Fruit fly (Drosophila melanogaster) whole organism, embryonic: ENCODE data around the gene Vps29.

Source experiments
- Antp ChIP-seq: fragments of 200-800 bp; sonication (Bioruptor generic); optimal IDR thresholded peaks from 3 replicates; lab custom pipeline; 2016; ENCODE audit warnings: missing biosample characterization, missing genetic modification characterization
- CG10431 ChIP-seq: fragments of 200-800 bp; sonication (Bioruptor generic); optimal IDR thresholded peaks from 3 replicates; lab custom pipeline; 2018; ENCODE audit warnings: missing biosample characterization, mild to moderate bottlenecking, missing genetic modification characterization
- CG16779 ChIP-seq: fragments of 200-800 bp; sonication (Bioruptor generic); IDR thresholded peaks from 2 replicates; pipeline ENCODE4 v1.3.6; 2022; ENCODE audit warnings: missing biosample characterization, missing genetic modification characterization
- CG17186 ChIP-seq: fragments of 200-800 bp; sonication (Bioruptor generic); optimal IDR thresholded peaks from 3 replicates; lab custom pipeline; 2017; ENCODE audit warnings: missing biosample characterization, missing genetic modification reagents, missing genetic modification characterization
- CG17829 ChIP-seq: fragments of 200-800 bp; optimal IDR thresholded peaks from 2 replicates; lab custom pipeline; 2019; ENCODE audit warnings: missing biosample characterization, mild to moderate bottlenecking, missing genetic modification characterization, moderate library complexity
- CG2712 ChIP-seq: fragments of 200-800 bp; optimal IDR thresholded peaks from 3 replicates; lab custom pipeline; 2019; ENCODE audit warnings: missing biosample characterization, mild to moderate bottlenecking, missing genetic modification characterization, moderate library complexity
- CG32767 ChIP-seq: fragments of 200-800 bp; sonication (Bioruptor generic); IDR thresholded peaks from 2 replicates; pipeline ENCODE4 v1.3.6; 2022; ENCODE audit warnings: missing biosample characterization, missing genetic modification characterization
- CG3838 ChIP-seq: fragments of 200-800 bp; sonication (Bioruptor generic); optimal IDR thresholded peaks from 3 replicates; lab custom pipeline; 2016; ENCODE audit warnings: missing biosample characterization, missing genetic modification characterization
- CG3995 ChIP-seq: fragments of 200-800 bp; sonication (Bioruptor generic); optimal IDR thresholded peaks from 3 replicates; lab custom pipeline; 2016; ENCODE audit warnings: missing biosample characterization, missing genetic modification characterization
- CG4328 ChIP-seq: fragments of 200-800 bp; sonication (Bioruptor generic); optimal IDR thresholded peaks from 3 replicates; lab custom pipeline; 2017; ENCODE audit warnings: missing biosample characterization, missing genetic modification reagents, missing genetic modification characterization
- CG4617 ChIP-seq: fragments of 200-800 bp; sonication (Bioruptor generic); optimal IDR thresholded peaks from 3 replicates; lab custom pipeline; 2016; ENCODE audit warnings: missing biosample characterization, missing genetic modification characterization, borderline replicate concordance
- CG5245 ChIP-seq: fragments of 200-800 bp; sonication (Bioruptor generic); optimal IDR thresholded peaks from 3 replicates; lab custom pipeline; 2016; ENCODE audit warnings: missing biosample characterization, missing genetic modification characterization
- CG7372 ChIP-seq: fragments of 200-800 bp; sonication (Bioruptor generic); IDR thresholded peaks from 2 replicates; pipeline ENCODE4 v1.3.6; 2022; ENCODE audit warnings: missing biosample characterization, missing genetic modification characterization
- CG7786 ChIP-seq: fragments of 200-800 bp; sonication (Bioruptor generic); optimal IDR thresholded peaks from 2 replicates; lab custom pipeline; 2016; ENCODE audit warnings: missing biosample characterization, missing genetic modification characterization
- CG7928 ChIP-seq: fragments of 200-800 bp; sonication (Bioruptor generic); optimal IDR thresholded peaks from 2 replicates; lab custom pipeline; 2017; ENCODE audit warnings: missing biosample characterization, mild to moderate bottlenecking, missing genetic modification characterization
- CG9215 ChIP-seq: fragments of 200-800 bp; sonication (Bioruptor generic); IDR thresholded peaks from 2 replicates; pipeline ENCODE4 v1.3.6; 2022; ENCODE audit warnings: missing biosample characterization, missing genetic modification characterization
- Camta ChIP-seq: fragments of 200-800 bp; sonication (Bioruptor generic); optimal IDR thresholded peaks from 2 replicates; lab custom pipeline; 2016; ENCODE audit warnings: missing biosample characterization, missing genetic modification characterization
- Dip2 ChIP-seq: fragments of 200-800 bp; sonication (Bioruptor generic); IDR thresholded peaks from 2 replicates; pipeline ENCODE4 v1.3.6; 2022; ENCODE audit warnings: missing biosample characterization, missing genetic modification characterization
- Dref ChIP-seq: fragments of 200-800 bp; sonication (Bioruptor generic); IDR thresholded peaks from 2 replicates; pipeline ENCODE4 v1.3.6; 2022; ENCODE audit warnings: missing biosample characterization, missing genetic modification characterization
- Drgx ChIP-seq: fragments of 200-800 bp; sonication (Bioruptor generic); IDR thresholded peaks from 2 replicates; pipeline ENCODE4 v1.3.6; 2022; ENCODE audit warnings: missing biosample characterization, missing genetic modification characterization
- E2f1 ChIP-seq: fragments of 200-800 bp; sonication (Bioruptor generic); IDR thresholded peaks from 2 replicates; pipeline ENCODE4 v1.3.6; 2022; ENCODE audit warnings: missing biosample characterization, missing genetic modification characterization
- Med ChIP-seq: fragments of 200-800 bp; sonication (Bioruptor generic); peaks from one replicate; lab custom pipeline; 2016; ENCODE audit warnings: missing biosample characterization, missing genetic modification characterization, mild to moderate bottlenecking, inconsistent platforms, moderate library complexity
- Nf-YB ChIP-seq: fragments of 200-800 bp; sonication (Bioruptor generic); optimal IDR thresholded peaks from 3 replicates; lab custom pipeline; 2019; ENCODE audit warnings: missing biosample characterization, mild to moderate bottlenecking, missing genetic modification characterization, moderate library complexity
- Nf-YC ChIP-seq: fragments of 200-800 bp; optimal IDR thresholded peaks from 3 replicates; lab custom pipeline; 2019; ENCODE audit warnings: missing biosample characterization, mild to moderate bottlenecking, missing genetic modification characterization, moderate library complexity
- Pdp1 ChIP-seq, 2 experiments: fragments of 200-800 bp; sonication (Bioruptor generic); optimal IDR thresholded peaks; 3 replicates each; lab custom pipeline; 2016; ENCODE audit warnings: missing biosample characterization in 2 of 2, missing genetic modification characterization in 2 of 2, mild to moderate bottlenecking in 1 of 2, moderate library complexity in 1 of 2
- Rfx ChIP-seq: fragments of 200-800 bp; sonication (Bioruptor generic); IDR thresholded peaks from 2 replicates; pipeline ENCODE4 v1.3.6; 2022; ENCODE audit warnings: missing biosample characterization, missing genetic modification characterization
- Side ChIP-seq: fragments of 200-800 bp; sonication (Bioruptor generic); optimal IDR thresholded peaks from 2 replicates; lab custom pipeline; 2016; ENCODE audit warnings: missing biosample characterization, missing genetic modification characterization
- ab ChIP-seq: fragments of 200-800 bp; sonication (Bioruptor generic); optimal IDR thresholded peaks from 2 replicates; lab custom pipeline; 2016; ENCODE audit warnings: missing biosample characterization, missing genetic modification characterization
- al ChIP-seq: fragments of 200-800 bp; sonication (Bioruptor generic); IDR thresholded peaks from 2 replicates; pipeline ENCODE4 v1.3.6; 2022; ENCODE audit warnings: missing biosample characterization, missing genetic modification characterization
- ap ChIP-seq: fragments of 200-800 bp; sonication (Bioruptor generic); IDR thresholded peaks from 2 replicates; pipeline ENCODE4 v1.3.6; 2022; ENCODE audit warnings: missing biosample characterization, missing genetic modification characterization
- bcd ChIP-seq: fragments of 200-800 bp; sonication (Bioruptor generic); optimal IDR thresholded peaks from 2 replicates; lab custom pipeline; 2017; ENCODE audit warnings: missing biosample characterization, mild to moderate bottlenecking, missing genetic modification characterization
- btn ChIP-seq: fragments of 200-800 bp; sonication (Bioruptor generic); optimal IDR thresholded peaks from 2 replicates; lab custom pipeline; 2016; ENCODE audit warnings: missing biosample characterization, missing genetic modification characterization
- chinmo ChIP-seq: fragments of 200-800 bp; sonication (Bioruptor generic); IDR thresholded peaks from 4 replicates; pipeline ENCODE4 v1.3.6; 2022; ENCODE audit warnings: missing biosample characterization, missing genetic modification characterization; ENCODE audit not compliant: partially characterized antibody
- chn ChIP-seq: fragments of 200-800 bp; sonication (Bioruptor generic); optimal IDR thresholded peaks from 2 replicates; lab custom pipeline; 2016; ENCODE audit warnings: missing biosample characterization, missing genetic modification characterization
- crp ChIP-seq, 2 experiments: fragments of 200-800 bp; sonication (Bioruptor generic); optimal IDR thresholded peaks; 2 replicates in 1 of 2; 3 replicates in 1 of 2; lab custom pipeline; 2017; ENCODE audit warnings: missing biosample characterization in 2 of 2, missing genetic modification characterization in 2 of 2, mild to moderate bottlenecking in 1 of 2, moderate library complexity in 1 of 2
- da ChIP-seq: fragments of 200-800 bp; sonication (Bioruptor generic); optimal IDR thresholded peaks from 2 replicates; lab custom pipeline; 2016; ENCODE audit warnings: missing biosample characterization, missing genetic modification characterization
- dm ChIP-seq: fragments of 200-800 bp; sonication (Bioruptor generic); optimal IDR thresholded peaks from 3 replicates; lab custom pipeline; 2016; ENCODE audit warnings: missing biosample characterization, missing genetic modification characterization
- gfzf ChIP-seq: fragments of 200-800 bp; sonication (Bioruptor generic); optimal IDR thresholded peaks from 2 replicates; lab custom pipeline; 2016; ENCODE audit warnings: missing biosample characterization, mild to moderate bottlenecking, missing genetic modification characterization, moderate library complexity
- gsb ChIP-seq: fragments of 200-800 bp; sonication (Bioruptor generic); IDR thresholded peaks from 2 replicates; pipeline ENCODE4 v1.3.6; 2022; ENCODE audit warnings: missing biosample characterization, missing genetic modification characterization
- her ChIP-seq: fragments of 200-800 bp; sonication (Bioruptor generic); optimal IDR thresholded peaks from 2 replicates; lab custom pipeline; 2016; ENCODE audit warnings: missing biosample characterization, missing genetic modification characterization
- ind ChIP-seq: fragments of 200-800 bp; sonication (Bioruptor generic); optimal IDR thresholded peaks from 3 replicates; lab custom pipeline; 2016; ENCODE audit warnings: missing biosample characterization, missing genetic modification characterization
- kay ChIP-seq: fragments of 200-800 bp; sonication (Bioruptor generic); optimal IDR thresholded peaks from 2 replicates; lab custom pipeline; 2016; ENCODE audit warnings: missing biosample characterization, missing genetic modification characterization
- lilli ChIP-seq: fragments of 200-800 bp; sonication (Bioruptor generic); optimal IDR thresholded peaks from 3 replicates; lab custom pipeline; 2016; ENCODE audit warnings: missing biosample characterization, missing genetic modification characterization
- nau ChIP-seq: fragments of 200-800 bp; sonication (Bioruptor generic); optimal IDR thresholded peaks from 3 replicates; lab custom pipeline; 2017; ENCODE audit warnings: missing biosample characterization, mild to moderate bottlenecking, missing genetic modification characterization, missing genetic modification reagents
- peb ChIP-seq: fragments of 200-800 bp; sonication (Bioruptor generic); IDR thresholded peaks from 2 replicates; pipeline ENCODE4 v1.3.6; 2022; ENCODE audit warnings: missing biosample characterization, missing genetic modification characterization
- pum ChIP-seq: fragments of 200-800 bp; sonication (Bioruptor generic); optimal IDR thresholded peaks from 2 replicates; lab custom pipeline; 2016; ENCODE audit warnings: missing biosample characterization, missing genetic modification characterization
- ranshi ChIP-seq: fragments of 200-800 bp; sonication (Bioruptor generic); IDR thresholded peaks from 2 replicates; pipeline ENCODE4 v1.3.6; 2022; ENCODE audit warnings: missing biosample characterization, missing genetic modification characterization
- repo ChIP-seq: fragments of 200-800 bp; sonication (Bioruptor generic); optimal IDR thresholded peaks from 2 replicates; lab custom pipeline; 2016; ENCODE audit warnings: missing biosample characterization, missing genetic modification characterization
- rib ChIP-seq: fragments of 200-800 bp; sonication (Bioruptor generic); IDR thresholded peaks from 2 replicates; pipeline ENCODE4 v1.3.6; 2022; ENCODE audit warnings: missing biosample characterization, missing genetic modification characterization
- sr ChIP-seq: fragments of 200-800 bp; sonication (Bioruptor generic); IDR thresholded peaks from 3 replicates; pipeline ENCODE4 v1.3.6; 2022; ENCODE audit warnings: missing biosample characterization, missing genetic modification characterization
- tx ChIP-seq: fragments of 200-800 bp; sonication (Bioruptor generic); optimal IDR thresholded peaks from 2 replicates; lab custom pipeline; 2016; ENCODE audit warnings: missing biosample characterization, missing genetic modification characterization

The Vps29 gene

DNA sequence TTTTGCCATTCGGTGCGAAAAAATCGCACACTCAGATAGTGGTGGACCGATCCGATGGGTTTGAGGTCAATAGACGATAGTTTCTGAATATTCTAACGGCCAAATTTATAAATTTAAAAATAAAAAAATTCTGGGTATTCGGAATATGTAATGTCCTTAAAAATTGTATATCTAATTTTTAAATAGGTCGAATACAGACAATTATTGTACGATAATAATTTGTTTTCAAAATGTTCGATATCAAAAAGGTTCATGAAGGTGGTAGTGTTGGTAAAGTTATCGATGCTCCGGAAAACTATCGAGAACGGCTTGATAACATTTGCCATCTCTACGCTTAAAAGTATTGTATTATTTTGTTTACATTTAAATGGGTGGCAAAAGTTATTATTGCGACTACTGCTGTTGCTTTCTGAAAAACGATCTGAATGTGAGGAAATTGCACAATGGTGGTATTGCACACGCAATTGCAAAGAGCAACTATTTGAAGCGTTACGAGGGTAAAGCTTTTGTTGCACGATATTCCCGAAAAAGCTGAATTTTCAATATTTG lies 19.4 kb downstream of the Vps29 start, which contains the start of the genes CG31922 and Plap (continued):
- TF ChIP-seq btn (GFP tag; lab: Kevin White, UChicago) (no peak), CG7786 (GFP tag; lab: Kevin White, UChicago) (peak; percentile 67), Nf-YC (tag; lab: Kevin White, UChicago) (peak; percentile 72), ab (GFP tag; lab: Kevin White, UChicago) (peak; percentile 37), Dref (GFP tag; lab: Robert Waterston, UW) (peak; percentile 66), E2f1 (GFP tag; lab: Robert Waterston, UW) (no peak), CG17186 (peak; percentile 14), sr (GFP tag; lab: Robert Waterston, UW) (no peak), CG32767 (GFP tag; lab: Robert Waterston, UW) (peak; percentile 36; the same call in 1 of the 2 replicates), rib (GFP tag; lab: Robert Waterston, UW) (peak; percentile 84), her (GFP tag; lab: Kevin White, UChicago) (peak; percentile 9), dm (GFP tag; lab: Kevin White, UChicago) (peak; percentile 38), CG4328 (peak; percentile 55), CG7928 (peak; percentile 39), CG3838 (GFP tag; lab: Kevin White, UChicago) (no peak), repo (peak; percentile 7), CG10431 (GFP tag; lab: Kevin White, UChicago) (peak; percentile 23), ind (GFP tag; lab: Kevin White, UChicago) (peak; percentile 75), Antp (GFP tag; lab: Kevin White, UChicago) (peak; percentile 57), Side (peak; percentile 58), pum (peak; percentile 74), CG2712 (tag; lab: Kevin White, UChicago) (peak; percentile 78), Dip2 (GFP tag; lab: Robert Waterston, UW) (no peak), CG5245 (GFP tag; lab: Kevin White, UChicago) (peak; percentile 39), CG9215 (GFP tag; lab: Robert Waterston, UW) (peak; percentile 78), peb (no peak), Drgx (GFP tag; lab: Robert Waterston, UW) (no peak), ap (GFP tag; lab: Robert Waterston, UW) (0 out of 2 replicates have a peak, but pooled peaks have one; percentile 4), Rfx (GFP tag; lab: Robert Waterston, UW) (peak; percentile 82), CG3995 (GFP tag; lab: Kevin White, UChicago) (peak; percentile 64), gsb (GFP tag; lab: Robert Waterston, UW) (no peak), nau (GFP tag; lab: Kevin White, UChicago) (no peak), kay (GFP tag; lab: Kevin White, UChicago) (peak; percentile 53), Pdp1 (GFP tag; optimal IDR thresholded peaks at IDR 0.05; lab: Kevin White, UChicago) (peak; percentile 63 to 68), Nf-YB (GFP tag; lab: Kevin White, UChicago) (peak; percentile 29), CG4617 (GFP tag; lab: Kevin White, UChicago) (peak; percentile 68), gfzf (GFP tag; lab: Kevin White, UChicago) (peak; percentile 21), CG17829 (peak; percentile 80), bcd (GFP tag; lab: Kevin White, UChicago) (peak; percentile 63), al (peak; percentile 65), Camta (peak; percentile 51), tx (GFP tag; lab: Kevin White, UChicago) (peak; percentile 41), CG16779 (GFP tag; lab: Robert Waterston, UW) (no peak), lilli (GFP tag; lab: Kevin White, UChicago) (peak; percentile 87), chn (GFP tag; lab: Kevin White, UChicago) (peak; percentile 72), chinmo (GFP tag; lab: Robert Waterston, UW) (peak; percentile 75; the same call in 2 of the 4 replicates), da (GFP tag; lab: Kevin White, UChicago) (no peak), crp (GFP tag; optimal IDR thresholded peaks at IDR 0.05; lab: Kevin White, UChicago) (peak in 1 of 2 experiments; percentile 33), ranshi (GFP tag; lab: Robert Waterston, UW) (no peak), CG7372 (GFP tag; lab: Robert Waterston, UW) (peak; percentile 54; the same call in 1 of the 2 replicates), Med (GFP tag; lab: Kevin White, UChicago) (peak; percentile 93)
